Worm (Caenorhabditis elegans) whole organism, late embryonic: ENCODE results near the gene eif-3.F.

Experiments used
- dve-1 ChIP-seq: sonication (generic microtip); optimal IDR thresholded peaks from 2 replicates; lab custom pipeline; 2017; ENCODE audit warnings: antibody characterized with exemption, mild to moderate bottlenecking, missing genetic modification characterization, missing compliant biosample characterization
- nhr-11 ChIP-seq: fragments of 150-350 bp; optimal IDR thresholded peaks from 2 replicates; lab custom pipeline; 2014; ENCODE audit warnings: missing biosample characterization, missing genetic modification characterization
- npax-4 ChIP-seq: sonication (generic microtip); optimal IDR thresholded peaks from 2 replicates; lab custom pipeline; 2016; ENCODE audit warnings: missing genetic modification characterization, missing compliant biosample characterization

- TF ChIP-seq npax-4 (tag; lab: Kevin White, UChicago) (no peak), nhr-11 (tag; lab: Kevin White, UChicago) (no peak), dve-1 (tag; lab: Kevin White, UChicago) (no peak)
Observed at ce11 chrII:9314733-9315132, 16.7 kb upstream of the eif-3.F start.
